Worm (Caenorhabditis elegans): Measurements from ENCODE around the gene gst-17.

Gene gst-17

DNA sequence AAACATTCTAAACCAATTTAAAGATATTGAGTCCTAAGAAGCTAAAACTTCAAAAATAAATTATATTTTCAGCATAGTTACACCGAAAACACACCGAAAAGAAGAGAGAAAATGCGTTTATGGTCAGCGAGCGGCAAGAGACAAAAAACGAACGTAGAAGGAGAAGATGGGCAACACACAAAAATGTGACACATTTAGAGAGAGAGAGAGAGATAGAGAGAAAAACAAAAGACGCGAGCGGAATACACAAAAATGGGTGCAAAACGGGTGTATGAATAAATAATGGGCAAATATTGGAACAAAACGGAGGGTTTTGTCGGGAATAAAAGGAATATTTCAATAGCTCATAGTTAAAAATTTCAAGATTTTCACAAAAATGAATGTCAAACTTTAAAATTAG, 9.6 kb upstream of the gst-17 start:
- TF ChIP-seq unc-86 (tag; optimal IDR thresholded peaks at IDR 0.05) (peak; percentile 8), blmp-1 (tag; optimal IDR thresholded peaks at IDR 0.05) (peak; percentile 39), mef-2 (tag; optimal IDR thresholded peaks at IDR 0.05) (no peak), mdl-1 (tag; optimal IDR thresholded peaks at IDR 0.05) (no peak), efl-1 (optimal IDR thresholded peaks at IDR 0.05) (peak in 1 of 2 experiments; percentile 20), efl-1 (GFP tag; optimal IDR thresholded peaks at IDR 0.05 in 1 of 2) (peak in 1 of 2 experiments; percentile 58), snu-23 (GFP tag; optimal IDR thresholded peaks at IDR 0.05) (peak; percentile 21), nhr-28 (tag; optimal IDR thresholded peaks at IDR 0.05) (no peak), lin-14 (GFP tag; optimal IDR thresholded peaks at IDR 0.05) (peak; percentile 66), lsy-2 (tag; optimal IDR thresholded peaks at IDR 0.05) (peak in 1 of 2 experiments; percentile 34), lin-13 (GFP tag; optimal IDR thresholded peaks at IDR 0.05) (no peak), nhr-20 (tag; optimal IDR thresholded peaks at IDR 0.05) (peak; percentile 38), ama-1 (optimal IDR thresholded peaks at IDR 0.05) (no peak), lin-35 (GFP tag; optimal IDR thresholded peaks at IDR 0.05) (peak; percentile 9 to 40), C04F5.9 (tag; optimal IDR thresholded peaks at IDR 0.05) (no peak), elt-2 (tag; optimal IDR thresholded peaks at IDR 0.05) (no peak), sup-37 (GFP tag; optimal IDR thresholded peaks at IDR 0.05) (no peak), jun-1 (tag; optimal IDR thresholded peaks at IDR 0.05) (no peak), vab-15 (tag; optimal IDR thresholded peaks at IDR 0.05) (no peak), ztf-4 (tag; optimal IDR thresholded peaks at IDR 0.05) (no peak), lin-15B (tag; optimal IDR thresholded peaks at IDR 0.05) (no peak), nhr-237 (tag; optimal IDR thresholded peaks at IDR 0.05) (no peak), nhr-85 (tag) (peak; percentile 72)

DNA sequence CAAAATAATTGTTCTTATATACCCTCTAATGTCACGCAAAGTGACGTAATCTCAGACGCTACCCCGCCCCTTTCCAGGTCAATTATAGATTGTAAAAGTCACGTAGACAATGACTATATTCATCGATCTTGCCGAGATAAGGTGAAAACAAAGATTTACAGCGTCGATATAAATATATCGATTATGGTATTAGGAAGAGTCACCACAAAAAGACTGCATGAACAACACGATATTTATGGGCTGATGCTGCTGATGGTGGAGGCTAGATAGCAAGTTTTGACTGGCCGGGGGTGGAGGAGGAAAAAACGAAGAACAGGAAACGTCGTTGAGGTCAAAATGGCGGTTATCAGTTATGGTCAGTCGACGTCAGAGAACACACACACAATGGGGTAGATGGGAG, 8.0 kb upstream of the gst-17 start:
- TF ChIP-seq ets-5 (GFP tag; IDR thresholded peaks at IDR 0.05) (no peak), nhr-20 (tag; optimal IDR thresholded peaks at IDR 0.05) (peak; percentile 69), C16A3.4 (tag; optimal IDR thresholded peaks at IDR 0.05) (peak; percentile 30), nhr-90 (tag; optimal IDR thresholded peaks at IDR 0.05; ENCODE audit: poor library complexity) (peak; percentile 56), blmp-1 (tag; optimal IDR thresholded peaks at IDR 0.05) (peak; percentile 72), nhr-71 (tag; optimal IDR thresholded peaks at IDR 0.05) (peak; percentile 52), nhr-85 (tag) (peak; percentile 81), elt-3 (tag; optimal IDR thresholded peaks at IDR 0.05) (peak in 2 of 6 experiments; percentile 19 to 32), mdl-1 (tag; optimal IDR thresholded peaks at IDR 0.05) (peak in 1 of 2 experiments; percentile 20), lin-13 (GFP tag; optimal IDR thresholded peaks at IDR 0.05) (no peak), lin-35 (GFP tag; optimal IDR thresholded peaks at IDR 0.05) (peak in 1 of 2 experiments; percentile 62), hlh-17 (GFP tag; optimal IDR thresholded peaks at IDR 0.05; ENCODE audit: borderline replicate concordance) (no peak), lin-14 (GFP tag; optimal IDR thresholded peaks at IDR 0.05) (peak; percentile 48), nhr-77 (tag; optimal IDR thresholded peaks at IDR 0.05) (peak; percentile 10), sptf-1 (tag; optimal IDR thresholded peaks at IDR 0.05) (no peak), nhr-19 (GFP tag; conservative IDR thresholded peaks at IDR 0.05) (peak; percentile 59), snu-23 (GFP tag; optimal IDR thresholded peaks at IDR 0.05) (peak; percentile 33), elt-2 (tag; optimal IDR thresholded peaks at IDR 0.05) (peak; percentile 48)

DNA sequence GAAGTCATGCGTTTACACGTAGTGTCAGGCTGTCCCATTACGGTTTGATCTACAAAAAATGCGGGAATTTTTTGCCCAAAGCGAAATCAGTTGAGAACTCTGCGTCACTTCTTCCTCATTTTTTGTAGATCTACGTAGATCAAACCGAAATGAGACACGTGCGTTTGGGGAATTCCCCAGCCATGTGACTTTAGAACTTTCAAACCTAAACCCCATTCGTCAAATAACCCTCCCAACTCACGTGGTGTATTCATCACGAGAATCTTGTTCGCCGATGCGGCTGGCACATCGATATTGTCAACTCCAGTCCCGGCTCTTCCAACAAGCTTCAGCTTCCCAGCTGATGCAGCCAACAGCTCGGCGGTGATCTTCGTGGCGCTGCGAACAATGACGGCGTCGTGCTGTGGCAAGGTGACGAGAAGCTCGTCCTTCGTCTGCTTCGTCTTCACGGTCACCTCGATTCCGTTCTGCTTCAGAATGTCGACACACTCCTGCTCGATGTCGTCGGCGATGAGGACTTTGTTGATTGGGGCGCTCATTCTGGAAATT, 7.4 kb upstream of the gst-17 start, which contains the start of gene phdh-1:
TSS of gene phdh-1 (minus strand) at position 540 of the 549 bp plus-strand sequence.
- TF ChIP-seq rnt-1 (tag; optimal IDR thresholded peaks at IDR 0.05) (no peak), lin-35 (GFP tag; optimal IDR thresholded peaks at IDR 0.05) (peak in 1 of 2 experiments; percentile 44), nhr-85 (tag) (peak; percentile 78), efl-1 (optimal IDR thresholded peaks at IDR 0.05) (no peak), efl-1 (GFP tag; optimal IDR thresholded peaks at IDR 0.05 in 1 of 2) (peak in 1 of 2 experiments; percentile 69), nhr-237 (tag; optimal IDR thresholded peaks at IDR 0.05) (no peak), nhr-19 (GFP tag; conservative IDR thresholded peaks at IDR 0.05) (0 out of 2 replicates have a peak, but pooled peaks have one; percentile 35), hpl-2 (GFP tag; optimal IDR thresholded peaks at IDR 0.05) (no peak)

DNA sequence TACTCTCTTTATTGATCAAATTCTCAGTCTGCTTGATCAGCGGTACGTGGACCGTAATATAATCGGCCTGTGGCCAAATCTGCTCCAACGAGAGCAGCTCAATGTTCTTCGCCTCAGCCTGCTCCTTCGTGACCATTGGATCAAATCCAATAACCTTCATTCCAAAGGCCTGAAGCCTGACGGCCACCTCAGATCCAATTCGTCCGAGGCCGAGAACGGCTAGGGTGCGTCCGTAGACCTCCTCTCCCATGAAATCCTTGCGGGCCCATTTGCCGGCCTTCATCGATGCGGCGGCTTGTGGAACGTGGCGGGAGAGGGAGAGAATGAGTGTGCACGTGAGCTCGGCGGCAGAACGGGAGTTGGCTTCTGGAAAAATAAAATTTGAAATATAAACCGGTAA, 6.9 kb upstream of the gst-17 start:
- no peak for TF ChIP-seq xbp-1 (tag; optimal IDR thresholded peaks at IDR 0.05)
- no peak for TF ChIP-seq ztf-4 (tag; optimal IDR thresholded peaks at IDR 0.05)
- TF ChIP-seq ets-5 (GFP tag; IDR thresholded peaks at IDR 0.05), result no peak
- TF ChIP-seq sptf-1 (tag; optimal IDR thresholded peaks at IDR 0.05), result no peak
- no peak for TF ChIP-seq pqm-1 (tag; optimal IDR thresholded peaks at IDR 0.05)
- no peak for TF ChIP-seq jun-1 (tag; optimal IDR thresholded peaks at IDR 0.05)
- no peak for TF ChIP-seq ces-1 (GFP tag; optimal IDR thresholded peaks at IDR 0.05)
- no peak for TF ChIP-seq grh-1 (GFP tag; IDR thresholded peaks at IDR 0.05)
- TF ChIP-seq isw-1 (GFP tag; IDR thresholded peaks at IDR 0.05), result no peak
- no peak for TF ChIP-seq unc-130 (tag; optimal IDR thresholded peaks at IDR 0.05)
